Worm (Caenorhabditis elegans) whole organism, L4 larva: Measurements from ENCODE around the gene old-2.

Experiments
- F26F4.8 ChIP-seq: fragments of 200-800 bp; sonication (Bioruptor generic); conservative IDR thresholded peaks from 2 replicates; pipeline ENCODE4 v1.3.6; 2022; ENCODE audit warnings: missing genetic modification characterization, missing compliant biosample characterization
- T20F7.1 ChIP-seq: fragments of 200-800 bp; sonication (Bioruptor generic); optimal IDR thresholded peaks from 2 replicates; lab custom pipeline; 2018; ENCODE audit warnings: mild to moderate bottlenecking, missing genetic modification characterization, missing compliant biosample characterization
- attf-4 ChIP-seq: sonication (generic microtip); optimal IDR thresholded peaks from 3 replicates; lab custom pipeline; 2017; ENCODE audit warnings: missing biosample characterization, missing genetic modification characterization
- ceh-20 ChIP-seq: fragments of 200-800 bp; sonication (Bioruptor generic); IDR thresholded peaks from 2 replicates; pipeline ENCODE4 v1.3.6; 2022; ENCODE audit warnings: missing genetic modification reagents, missing genetic modification characterization, missing compliant biosample characterization
- ceh-28 ChIP-seq: fragments of 150-350 bp; optimal IDR thresholded peaks from 2 replicates; lab custom pipeline; 2014; ENCODE audit warnings: missing biosample characterization, missing genetic modification reagents, missing genetic modification characterization
- ces-1 ChIP-seq: fragments of 150-350 bp; sonication (generic microtip); optimal IDR thresholded peaks from 4 replicates; lab custom pipeline; 2014; ENCODE audit warnings: missing biosample characterization, missing genetic modification reagents, missing genetic modification characterization
- daf-12 ChIP-seq: fragments of 150-350 bp; optimal IDR thresholded peaks from 2 replicates; lab custom pipeline; 2014; ENCODE audit warnings: missing biosample characterization, missing genetic modification reagents, missing genetic modification characterization
- daf-16 ChIP-seq, 3 experiments: sonication (generic microtip); optimal IDR thresholded peaks; 2 replicates each; lab custom pipeline; 2016 to 2017; ENCODE audit warnings: missing genetic modification characterization in 3 of 3, missing genetic modification reagents in 3 of 3, mild to moderate bottlenecking in 2 of 3, missing compliant biosample characterization in 2 of 3, missing biosample characterization in 1 of 3, moderate library complexity in 1 of 3
- dmd-6 ChIP-seq: fragments of 200-800 bp; sonication (Bioruptor generic); IDR thresholded peaks from 2 replicates; pipeline ENCODE4 v1.3.6; 2022; ENCODE audit warnings: missing genetic modification reagents, missing genetic modification characterization, missing compliant biosample characterization
- duxl-1 ChIP-seq: sonication (generic microtip); optimal IDR thresholded peaks from 2 replicates; lab custom pipeline; 2016; ENCODE audit warnings: mild to moderate bottlenecking, missing genetic modification characterization, moderate library complexity, missing compliant biosample characterization; ENCODE audit not compliant: poor library complexity
- hlh-11 ChIP-seq: fragments of 200-800 bp; sonication (Bioruptor generic); optimal IDR thresholded peaks from 2 replicates; lab custom pipeline; 2018; ENCODE audit warnings: mild to moderate bottlenecking, missing genetic modification characterization, missing compliant biosample characterization
- hlh-30 ChIP-seq: sonication (generic microtip); optimal IDR thresholded peaks from 2 replicates; lab custom pipeline; 2017; ENCODE audit warnings: antibody characterized with exemption, mild to moderate bottlenecking, missing genetic modification characterization, missing compliant biosample characterization; ENCODE audit not compliant: insufficient read depth
- lim-7 ChIP-seq: fragments of 200-800 bp; sonication (Bioruptor generic); IDR thresholded peaks from 2 replicates; pipeline ENCODE4 v1.3.6; 2022; ENCODE audit warnings: missing genetic modification characterization, missing compliant biosample characterization
- lin-15B ChIP-seq: fragments of 150-350 bp; sonication (generic microtip); optimal IDR thresholded peaks from 3 replicates; lab custom pipeline; 2014; ENCODE audit warnings: missing biosample characterization, missing genetic modification characterization
- madf-9 ChIP-seq: fragments of 200-800 bp; sonication (Bioruptor generic); conservative IDR thresholded peaks from 2 replicates; pipeline ENCODE4 v1.3.6; 2022; ENCODE audit warnings: missing genetic modification reagents, missing genetic modification characterization, missing compliant biosample characterization
- mep-1 ChIP-seq: fragments of 150-350 bp; sonication (generic microtip); optimal IDR thresholded peaks from 3 replicates; lab custom pipeline; 2014; ENCODE audit warnings: missing biosample characterization, missing genetic modification characterization
- mxl-2 ChIP-seq: fragments of 200-800 bp; sonication (Bioruptor generic); conservative IDR thresholded peaks from 2 replicates; pipeline ENCODE4 v1.3.6; 2022; ENCODE audit warnings: missing genetic modification reagents, missing genetic modification characterization, missing compliant biosample characterization
- nhr-102 ChIP-seq: sonication (generic microtip); optimal IDR thresholded peaks from 2 replicates; lab custom pipeline; 2016; ENCODE audit warnings: mild to moderate bottlenecking, missing genetic modification characterization, moderate library complexity, missing compliant biosample characterization
- nhr-11 ChIP-seq: fragments of 150-350 bp; optimal IDR thresholded peaks from 2 replicates; lab custom pipeline; 2014; ENCODE audit warnings: missing biosample characterization, missing genetic modification characterization
- nhr-111 ChIP-seq: fragments of 200-800 bp; sonication (Bioruptor generic); optimal IDR thresholded peaks from 2 replicates; lab custom pipeline; 2018; ENCODE audit warnings: mild to moderate bottlenecking, missing genetic modification characterization, missing compliant biosample characterization
- nhr-237 ChIP-seq: sonication (generic microtip); optimal IDR thresholded peaks from 2 replicates; lab custom pipeline; 2017; ENCODE audit warnings: missing biosample characterization, missing genetic modification characterization
- nhr-28 ChIP-seq: fragments of 150-350 bp; optimal IDR thresholded peaks from 2 replicates; lab custom pipeline; 2014; ENCODE audit warnings: missing biosample characterization, missing genetic modification characterization
- nhr-42 ChIP-seq: fragments of 200-800 bp; sonication (Bioruptor generic); IDR thresholded peaks from 2 replicates; pipeline ENCODE4 v1.3.6; 2022; ENCODE audit warnings: missing genetic modification characterization, missing compliant biosample characterization
- nhr-48 ChIP-seq: sonication (generic microtip); optimal IDR thresholded peaks from 2 replicates; lab custom pipeline; 2016; ENCODE audit warnings: mild to moderate bottlenecking, missing genetic modification characterization, missing compliant biosample characterization
- nhr-76 ChIP-seq: fragments of 150-350 bp; optimal IDR thresholded peaks from 2 replicates; lab custom pipeline; 2014; ENCODE audit warnings: missing biosample characterization, missing genetic modification characterization
- pqm-1 ChIP-seq: sonication (generic microtip); optimal IDR thresholded peaks from 2 replicates; lab custom pipeline; 2017; ENCODE audit warnings: missing biosample characterization, missing genetic modification characterization
- rbr-2 ChIP-seq: sonication (generic microtip); optimal IDR thresholded peaks from 2 replicates; lab custom pipeline; 2016; ENCODE audit warnings: missing genotype, missing genetic modification characterization, missing compliant biosample characterization
- set-16 ChIP-seq: fragments of 200-800 bp; sonication (Bioruptor generic); IDR thresholded peaks from 2 replicates; pipeline ENCODE4 v1.3.6; 2022; ENCODE audit warnings: missing genetic modification reagents, missing genetic modification characterization, missing compliant biosample characterization
- skn-1 ChIP-seq: fragments of 150-350 bp; optimal IDR thresholded peaks from 2 replicates; lab custom pipeline; 2014; ENCODE audit warnings: missing biosample characterization, missing genetic modification characterization
- snpc-1.2 ChIP-seq: fragments of 200-800 bp; sonication (Bioruptor generic); IDR thresholded peaks from 2 replicates; pipeline ENCODE4 v1.3.6; 2022; ENCODE audit warnings: missing genetic modification reagents, missing genetic modification characterization, missing compliant biosample characterization
- tag-97 ChIP-seq: fragments of 200-800 bp; sonication (Bioruptor generic); IDR thresholded peaks from 2 replicates; pipeline ENCODE4 v1.3.6; 2022; ENCODE audit warnings: missing genetic modification characterization, missing compliant biosample characterization
- unc-39 ChIP-seq: sonication (generic microtip); optimal IDR thresholded peaks from 2 replicates; lab custom pipeline; 2017; ENCODE audit warnings: missing biosample characterization, missing genetic modification characterization
- unc-62 ChIP-seq, 3 experiments: fragments of 150-350 bp in 1 of 3; sonication (generic microtip); optimal IDR thresholded peaks in 2 of 3; peaks in 1 of 3; 1 replicate in 1 of 3; 2 replicates in 2 of 3; lab custom pipeline; 2014 to 2017; ENCODE audit warnings: missing biosample characterization in 3 of 3, missing genetic modification characterization in 3 of 3, missing genetic modification reagents in 3 of 3, missing genotype in 1 of 3
- vab-7 ChIP-seq: fragments of 200-800 bp; sonication (Bioruptor generic); IDR thresholded peaks from 2 replicates; pipeline ENCODE4 v1.3.6; 2022; ENCODE audit warnings: missing genetic modification reagents, missing genetic modification characterization, missing compliant biosample characterization
- zip-2 ChIP-seq: fragments of 150-350 bp; optimal IDR thresholded peaks from 2 replicates; lab custom pipeline; 2014; ENCODE audit warnings: missing biosample characterization, missing genetic modification characterization
- ztf-7 ChIP-seq: fragments of 150-350 bp; optimal IDR thresholded peaks from 2 replicates; lab custom pipeline; 2014; ENCODE audit warnings: missing biosample characterization, missing genetic modification characterization

Gene old-2

DNA sequence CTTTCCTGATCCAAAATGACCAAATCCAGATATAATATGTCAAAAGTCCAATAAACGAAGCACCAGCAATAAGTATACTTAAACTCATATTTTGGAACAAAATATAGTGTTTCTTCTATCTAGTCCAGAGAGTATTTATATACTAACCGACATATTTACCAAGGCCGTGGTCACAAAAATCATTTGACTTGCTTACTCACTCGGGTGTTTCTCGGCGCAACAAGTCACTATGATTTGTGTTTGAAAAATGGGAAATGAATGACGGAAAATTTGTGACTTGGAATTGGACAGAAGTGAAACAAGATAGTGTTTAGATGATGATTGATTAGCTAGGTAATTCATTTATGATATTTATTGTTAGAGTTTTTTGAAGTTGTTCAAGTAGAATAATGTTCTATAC, 49.1 kb downstream of the old-2 start, which contains the start of gene cyp-13A5 (continued):
- peak; percentile 43; the same call in 1 of the 2 replicates for TF ChIP-seq ceh-20 (GFP tag; lab: Robert Waterston, UW)
- TF ChIP-seq nhr-48 (tag; lab: Kevin White, UChicago): no peak
- peak; percentile 89 for TF ChIP-seq nhr-28 (tag; lab: Kevin White, UChicago)
- no peak for TF ChIP-seq rbr-2 (tag; lab: Kevin White, UChicago)
- no peak for TF ChIP-seq mep-1 (tag; lab: Kevin White, UChicago)
- TF ChIP-seq set-16 (GFP tag; lab: Robert Waterston, UW): no peak
- no peak for TF ChIP-seq zip-2 (tag; lab: Kevin White, UChicago)
- no peak for TF ChIP-seq nhr-76 (tag; lab: Kevin White, UChicago)
- no peak for TF ChIP-seq duxl-1
- TF ChIP-seq madf-9 (GFP tag; lab: Robert Waterston, UW): no peak

- no peak for TF ChIP-seq nhr-237
- TF ChIP-seq nhr-48 (tag; lab: Kevin White, UChicago): no peak
- TF ChIP-seq daf-12 (tag; lab: Kevin White, UChicago): no peak
- no peak for TF ChIP-seq ces-1 (GFP tag; lab: Kevin White, UChicago)
- TF ChIP-seq nhr-111 (GFP tag; lab: Kevin White, UChicago): no peak
- no peak for TF ChIP-seq nhr-11 (tag; lab: Kevin White, UChicago)
- TF ChIP-seq attf-4 (tag; lab: Kevin White, UChicago): no peak
- peak; percentile 58 for TF ChIP-seq nhr-28 (tag; lab: Kevin White, UChicago)
- no peak for TF ChIP-seq ceh-28 (tag; lab: Kevin White, UChicago)
- no peak for TF ChIP-seq set-16 (GFP tag; lab: Robert Waterston, UW)
- no peak for TF ChIP-seq snpc-1.2 (GFP tag; lab: Robert Waterston, UW)
- no peak for TF ChIP-seq unc-39 (tag; lab: Kevin White, UChicago)
- peak; percentile 3 for TF ChIP-seq hlh-11
- TF ChIP-seq T20F7.1: no peak
- TF ChIP-seq nhr-102 (tag; lab: Kevin White, UChicago): peak; percentile 13
- no peak for TF ChIP-seq ztf-7
- TF ChIP-seq lim-7 (GFP tag; lab: Robert Waterston, UW): no peak
- no peak for TF ChIP-seq madf-9 (GFP tag; lab: Robert Waterston, UW)
- TF ChIP-seq nhr-42: no peak
- TF ChIP-seq mep-1 (tag; lab: Kevin White, UChicago): no peak
- no peak for TF ChIP-seq skn-1 (tag; lab: Kevin White, UChicago)
- no peak for TF ChIP-seq daf-16 (GFP tag; optimal IDR thresholded peaks at IDR 0.05; lab: Kevin White, UChicago)
- peak; percentile 25 for TF ChIP-seq daf-16 (tag; optimal IDR thresholded peaks at IDR 0.05; lab: Kevin White, UChicago)
- no peak for TF ChIP-seq mxl-2 (GFP tag; lab: Robert Waterston, UW)
- no peak for TF ChIP-seq hlh-30
- TF ChIP-seq F26F4.8 (GFP tag; lab: Robert Waterston, UW): no peak
- TF ChIP-seq tag-97 (GFP tag; lab: Robert Waterston, UW): no peak
- TF ChIP-seq dmd-6 (GFP tag; lab: Robert Waterston, UW): peak; percentile 78
- TF ChIP-seq pqm-1 (tag; lab: Kevin White, UChicago): peak; percentile 33
- TF ChIP-seq unc-62 (GFP tag; optimal IDR thresholded peaks at IDR 0.05 in 1 of 2; lab: Kevin White, UChicago): peak in 1 of 2 experiments; percentile 29
- no peak for TF ChIP-seq unc-62 (tag; optimal IDR thresholded peaks at IDR 0.05; lab: Kevin White, UChicago)
- TF ChIP-seq rbr-2 (tag; lab: Kevin White, UChicago): no peak
- TF ChIP-seq vab-7 (GFP tag; lab: Robert Waterston, UW): no peak
- TF ChIP-seq lin-15B (tag; lab: Kevin White, UChicago): no peak
- TF ChIP-seq nhr-76 (tag; lab: Kevin White, UChicago): no peak
Observed at ce11 chrII:9797664-9798063, 51.7 kb downstream of the old-2 start, which contains the start of gene cyp-13A4. TSS of gene cyp-13A4 (minus strand) at chrII:9797740.
